Fruit fly (Drosophila melanogaster): Measurements from ENCODE around the gene Rbsn-5.

Gene Rbsn-5

dm6 chr2L:8164219-8164618, 4.6 kb downstream of the Rbsn-5 start (continued):
- peak; percentile 57; the same call in 1 of the 3 replicates for TF ChIP-seq ken (GFP tag; IDR thresholded peaks at IDR 0.05)
- peak; percentile 77 for TF ChIP-seq ewg (GFP tag; optimal IDR thresholded peaks at IDR 0.05)
- peak; percentile 53 for TF ChIP-seq tin (GFP tag; optimal IDR thresholded peaks at IDR 0.05)
- peak; percentile 95 for TF ChIP-seq MTF-1 (GFP tag; optimal IDR thresholded peaks at IDR 0.05; ENCODE audit: borderline replicate concordance)
- TF ChIP-seq CG6272 (GFP tag; IDR thresholded peaks at IDR 0.05): no peak
- peak; percentile 55 for TF ChIP-seq jing (GFP tag; optimal IDR thresholded peaks at IDR 0.05)
- TF ChIP-seq CG18599 (GFP tag; optimal IDR thresholded peaks at IDR 0.05): peak; percentile 68
- no peak for TF ChIP-seq CG15073 (GFP tag; optimal IDR thresholded peaks at IDR 0.05)
- TF ChIP-seq jumu (GFP tag; optimal IDR thresholded peaks at IDR 0.05): peak; percentile 20
- TF ChIP-seq BEAF-32 (GFP tag; optimal IDR thresholded peaks at IDR 0.05): no peak
- no peak for TF ChIP-seq bbx (GFP tag; IDR thresholded peaks at IDR 0.05; ENCODE audit: partially characterized antibody)
- peak; percentile 74 for TF ChIP-seq Kr (GFP tag; optimal IDR thresholded peaks at IDR 0.05)
- no peak for TF ChIP-seq Scr (GFP tag; IDR thresholded peaks at IDR 0.05; ENCODE audit: partially characterized antibody)
- no peak for TF ChIP-seq Poxn (GFP tag; IDR thresholded peaks at IDR 0.05)
- peak; percentile 75 for TF ChIP-seq CG5180 (GFP tag; optimal IDR thresholded peaks at IDR 0.05)
- TF ChIP-seq hkb (optimal IDR thresholded peaks at IDR 0.05): no peak
- TF ChIP-seq hkb (GFP tag; IDR thresholded peaks at IDR 0.05): peak; percentile 87
- TF ChIP-seq ttk (GFP tag; IDR thresholded peaks at IDR 0.05): no peak
- TF ChIP-seq tx (GFP tag; optimal IDR thresholded peaks at IDR 0.05): no peak
- peak; percentile 62 for TF ChIP-seq trem (tag; optimal IDR thresholded peaks at IDR 0.05)
- no peak for TF ChIP-seq Lpt (GFP tag; optimal IDR thresholded peaks at IDR 0.05)
- no peak for TF ChIP-seq zf30C (GFP tag; optimal IDR thresholded peaks at IDR 0.05)
- TF ChIP-seq sna (GFP tag; IDR thresholded peaks at IDR 0.05; ENCODE audit: partially characterized antibody): no peak
- peak; percentile 11 for TF ChIP-seq CG9437 (GFP tag; optimal IDR thresholded peaks at IDR 0.05)
- no peak for TF ChIP-seq CG13287 (GFP tag; IDR thresholded peaks at IDR 0.05; ENCODE audit: partially characterized antibody)
- peak; percentile 59 for TF ChIP-seq Nf-YA (GFP tag; IDR thresholded peaks at IDR 0.05)
- TF ChIP-seq gsb-n (tag; optimal IDR thresholded peaks at IDR 0.05): peak; percentile 88
- peak in 1 of 2 experiments; percentile 37 for TF ChIP-seq eve (GFP tag; optimal IDR thresholded peaks at IDR 0.05)
- no peak for TF ChIP-seq CG14860 (GFP tag; IDR thresholded peaks at IDR 0.05; ENCODE audit: partially characterized antibody)
- peak; percentile 56; the same call in 1 of the 2 replicates for TF ChIP-seq E2f1 (GFP tag; IDR thresholded peaks at IDR 0.05)
- peak; percentile 54 for TF ChIP-seq CG10979 (tag; optimal IDR thresholded peaks at IDR 0.05)
- peak; percentile 53 for TF ChIP-seq slp2 (GFP tag; optimal IDR thresholded peaks at IDR 0.05)
- TF ChIP-seq pita (GFP tag; optimal IDR thresholded peaks at IDR 0.05): no peak
- TF ChIP-seq HLHmδ (GFP tag; optimal IDR thresholded peaks at IDR 0.05): peak; percentile 55
- peak; percentile 29 to 63 for TF ChIP-seq Pdp1 (GFP tag; optimal IDR thresholded peaks at IDR 0.05)
- peak; percentile 54 for TF ChIP-seq CG10267 (tag; optimal IDR thresholded peaks at IDR 0.05)
- TF ChIP-seq emc (GFP tag; optimal IDR thresholded peaks at IDR 0.05): no peak
- TF ChIP-seq sqz (GFP tag; optimal IDR thresholded peaks at IDR 0.05): peak; percentile 84
- peak; percentile 48 for TF ChIP-seq grau (tag; optimal IDR thresholded peaks at IDR 0.05)
- peak; percentile 50; the same call in 1 of the 3 replicates for TF ChIP-seq H15 (GFP tag; IDR thresholded peaks at IDR 0.05)
- peak; percentile 53; the same call in 1 of the 2 replicates for TF ChIP-seq CG32767 (GFP tag; IDR thresholded peaks at IDR 0.05)
- TF ChIP-seq Rfx (GFP tag; IDR thresholded peaks at IDR 0.05): peak; percentile 53; the same call in 1 of the 2 replicates
- no peak for TF ChIP-seq CG11085 (GFP tag; IDR thresholded peaks at IDR 0.05)
- peak; percentile 88 for TF ChIP-seq CG7987 (GFP tag; optimal IDR thresholded peaks at IDR 0.05)
- TF ChIP-seq C15 (GFP tag; IDR thresholded peaks at IDR 0.05): 0 out of 3 replicates have a peak, but pooled peaks have one; percentile 37
- no peak for TF ChIP-seq Dip3 (GFP tag; optimal IDR thresholded peaks at IDR 0.05)
- peak; percentile 53 for TF ChIP-seq zen (tag; optimal IDR thresholded peaks at IDR 0.05)
- peak; percentile 2 for TF ChIP-seq CG4282 (GFP tag; optimal IDR thresholded peaks at IDR 0.05)
- peak; percentile 86; the same call in 2 of the 3 replicates for TF ChIP-seq otp (GFP tag; IDR thresholded peaks at IDR 0.05)
- TF ChIP-seq sug (tag; optimal IDR thresholded peaks at IDR 0.05): no peak

Data from whole organism, embryonic.